Worm (Caenorhabditis elegans): ENCODE measurements around the gene srsx-3.

Gene srsx-3

DNA sequence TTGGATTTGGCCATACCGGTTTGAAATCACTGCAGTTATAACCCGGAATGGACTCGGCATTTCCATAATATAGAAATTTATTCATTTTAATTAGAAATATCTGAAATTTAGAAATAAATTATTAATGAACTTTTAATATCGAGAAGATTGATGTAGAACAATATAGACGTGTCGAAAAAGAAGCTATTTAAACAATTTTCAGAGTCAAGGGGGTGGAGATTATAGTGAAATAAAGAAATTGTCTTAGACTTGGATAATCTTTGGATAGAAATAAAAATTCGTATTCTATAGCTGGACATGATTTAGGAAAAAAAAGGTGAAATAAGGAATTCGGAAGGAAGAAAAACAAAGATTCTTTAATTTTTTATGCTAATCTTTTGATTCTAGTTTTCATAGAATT, 3.2 kb upstream of the srsx-3 start, which contains the start of gene srt-53:
srt-53 (minus strand) TSS at position 101 of the 400 bp plus-strand sequence.
- no peak for TF ChIP-seq pbrm-1 (GFP tag; IDR thresholded peaks at IDR 0.05)
- no peak for TF ChIP-seq ztf-22 (GFP tag; optimal IDR thresholded peaks at IDR 0.05)
- no peak for TF ChIP-seq hmg-20 (GFP tag; IDR thresholded peaks at IDR 0.05)
- TF ChIP-seq attf-6 (GFP tag; IDR thresholded peaks at IDR 0.05): no peak
- TF ChIP-seq rpc-1 (optimal IDR thresholded peaks at IDR 0.05): no peak
- TF ChIP-seq rpc-1 (tag; optimal IDR thresholded peaks at IDR 0.05): no peak
- no peak for TF ChIP-seq C06A6.2 (GFP tag; conservative IDR thresholded peaks at IDR 0.05)
- TF ChIP-seq somi-1 (GFP tag; optimal IDR thresholded peaks at IDR 0.05): no peak

DNA sequence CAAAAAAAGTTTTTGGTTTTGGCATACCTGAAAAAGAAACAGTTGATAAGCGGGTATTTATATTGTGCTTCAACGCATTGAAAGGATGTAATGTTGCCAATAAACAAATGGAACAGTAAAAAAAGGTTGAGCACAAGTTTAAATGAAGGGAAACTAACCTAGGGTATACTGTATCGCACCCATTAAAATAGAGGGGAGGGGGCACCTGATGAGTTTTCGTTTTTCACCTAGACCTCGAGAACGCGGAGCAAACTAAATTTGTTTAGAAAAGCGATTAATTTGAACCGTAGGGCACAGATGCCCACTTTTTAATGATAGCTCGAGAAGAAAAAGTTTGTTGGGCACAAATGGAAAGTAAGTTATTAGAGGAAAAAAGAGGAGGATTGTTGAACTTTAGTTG, 4.1 kb downstream of the srsx-3 start, which contains the start of gene ncx-10:
ncx-10 (minus strand) TSS at position 101 of the 400 bp plus-strand sequence.
- TF ChIP-seq attf-3 (GFP tag; conservative IDR thresholded peaks at IDR 0.05): no peak

DNA sequence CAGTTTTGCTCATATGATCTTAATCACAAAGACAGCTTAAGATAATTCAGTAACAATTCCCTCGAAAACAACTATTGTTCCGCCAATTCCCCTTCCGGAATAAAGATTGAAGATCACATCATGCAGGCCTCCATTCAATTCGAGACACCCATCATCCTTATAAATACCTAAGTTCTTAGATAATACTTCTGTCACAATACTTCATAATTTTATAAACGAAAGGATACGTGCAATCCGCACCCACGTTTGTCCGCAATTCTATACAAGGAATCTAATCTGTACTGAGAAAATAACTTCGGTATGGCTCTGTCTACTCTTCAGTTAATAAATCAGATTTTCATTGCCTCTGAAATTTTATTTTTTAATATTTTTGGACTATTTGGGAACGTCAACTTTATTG, 8.4 kb downstream of the srsx-3 start, which contains the start of gene srsx-5:
srsx-5 (plus strand) TSS at position 301 of the 400 bp plus-strand sequence.
- TF ChIP-seq dpff-1 (tag; optimal IDR thresholded peaks at IDR 0.05): no peak
- no peak for TF ChIP-seq unc-62 (GFP tag; optimal IDR thresholded peaks at IDR 0.05)
- no peak for TF ChIP-seq F57C9.4 (tag; optimal IDR thresholded peaks at IDR 0.05)

DNA sequence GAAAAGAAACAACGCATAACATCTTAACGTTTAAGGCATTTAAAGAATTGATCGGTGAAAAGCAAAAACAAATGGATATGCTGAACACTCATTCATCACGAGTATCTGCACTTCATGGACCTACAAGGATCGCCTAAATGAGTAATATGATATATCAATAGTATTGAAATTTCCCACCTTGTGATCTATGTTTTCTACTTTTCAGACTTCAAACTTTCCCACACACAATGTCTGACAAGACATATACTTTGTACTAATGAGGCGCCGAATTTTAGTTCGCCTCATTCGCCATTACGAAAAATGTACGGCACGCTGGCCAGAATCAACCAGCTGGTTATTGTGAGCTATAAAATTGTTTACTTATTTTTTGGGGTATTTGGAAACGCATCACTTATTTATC, 10.3 kb downstream of the srsx-3 start, which contains the start of gene srsx-6:
srsx-6 (plus strand) TSS at position 301 of the 400 bp plus-strand sequence.
- TF ChIP-seq xnd-1 (tag; optimal IDR thresholded peaks at IDR 0.05): no peak

DNA sequence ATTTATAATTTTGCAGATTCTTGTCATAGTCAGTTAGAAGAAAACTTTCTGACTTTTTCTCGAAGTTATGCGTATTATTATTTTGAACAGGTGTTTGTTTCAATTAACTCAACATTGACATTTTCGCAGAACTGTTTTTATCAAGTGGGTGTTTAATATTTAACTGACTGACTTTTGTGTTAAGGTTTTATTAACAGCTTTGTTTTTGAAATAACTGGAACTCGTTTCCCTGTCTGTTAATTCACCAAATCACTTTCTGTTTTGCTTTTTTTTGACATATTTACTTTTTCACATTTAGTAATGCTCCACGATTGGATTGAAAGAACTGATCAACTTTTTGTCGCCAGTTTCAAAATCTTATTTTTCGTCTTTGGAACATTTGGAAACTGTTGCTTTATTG, 11.6 kb downstream of the srsx-3 start, which contains the start of gene srsx-7:
srsx-7 (plus strand) TSS at position 301 of the 400 bp plus-strand sequence.
- TF ChIP-seq let-526 (GFP tag; IDR thresholded peaks at IDR 0.05) (no peak), pha-4 (tag; optimal IDR thresholded peaks at IDR 0.05) (no peak), nhr-120 (GFP tag; IDR thresholded peaks at IDR 0.05) (no peak), Y67H2A.10 (GFP tag; conservative IDR thresholded peaks at IDR 0.05) (no peak), madf-6 (GFP tag; IDR thresholded peaks at IDR 0.05) (no peak), C06A6.2 (GFP tag; conservative IDR thresholded peaks at IDR 0.05) (no peak), hmg-1.2 (GFP tag; IDR thresholded peaks at IDR 0.05) (no peak), F33H1.4 (GFP tag; IDR thresholded peaks at IDR 0.05) (no peak), rec-8 (tag; optimal IDR thresholded peaks at IDR 0.05) (no peak), ztf-26 (tag; optimal IDR thresholded peaks at IDR 0.05) (no peak), nhr-80 (tag; optimal IDR thresholded peaks at IDR 0.05) (no peak), aptf-3 (GFP tag; IDR thresholded peaks at IDR 0.05) (no peak), nfyb-1 (GFP tag; IDR thresholded peaks at IDR 0.05) (no peak), ceh-100 (GFP tag; IDR thresholded peaks at IDR 0.05) (no peak), ztf-3 (GFP tag; optimal IDR thresholded peaks at IDR 0.05) (no peak), attf-6 (GFP tag; IDR thresholded peaks at IDR 0.05) (no peak), snpc-3.4 (tag; optimal IDR thresholded peaks at IDR 0.05) (no peak), egl-44 (GFP tag; IDR thresholded peaks at IDR 0.05) (no peak), T07F8.4 (tag; optimal IDR thresholded peaks at IDR 0.05) (no peak)

DNA sequence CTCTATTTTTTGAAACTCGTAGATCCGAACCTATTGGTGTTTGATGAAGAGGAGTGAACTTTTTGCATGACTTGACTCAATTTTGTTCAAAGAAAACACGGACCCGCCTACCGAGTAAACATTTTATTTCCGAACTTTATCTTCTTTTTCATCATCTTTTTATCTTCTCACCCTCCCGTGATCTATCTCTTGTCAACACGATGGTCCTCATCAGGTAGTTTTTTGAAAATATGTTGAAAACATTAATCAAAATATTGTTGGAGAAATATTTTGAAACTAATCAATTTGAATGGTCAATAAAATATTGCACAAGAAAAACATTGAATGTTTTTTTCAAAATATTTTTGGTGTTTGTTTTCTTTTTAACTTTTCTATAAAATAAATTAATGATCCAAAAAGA, 28.6 kb downstream of the srsx-3 start:
- TF ChIP-seq K11D2.4 (GFP tag; IDR thresholded peaks at IDR 0.05): no peak
- TF ChIP-seq ZK185.1 (tag; optimal IDR thresholded peaks at IDR 0.05; ENCODE audit: poor library complexity, severe bottlenecking): no peak
